Fruit fly (Drosophila melanogaster) whole organism, adult: ENCODE measurements around the gene CG10345.

Experiments used
- CG7101 ChIP-seq: fragments of 200-800 bp; sonication (Bioruptor generic); optimal IDR thresholded peaks from 2 replicates; lab custom pipeline; 2018; ENCODE audit warnings: missing biosample characterization, mild to moderate bottlenecking, missing genetic modification characterization, moderate library complexity
- bab1 ChIP-seq: fragments of 200-800 bp; sonication (Bioruptor generic); optimal IDR thresholded peaks from 3 replicates; lab custom pipeline; 2019; ENCODE audit warnings: missing biosample characterization, mild to moderate bottlenecking, missing genetic modification characterization, moderate library complexity

dm6 chr3R:16583605-16584004, 21.1 kb downstream of the CG10345 start, which contains the start of gene Scp2:
- TF ChIP-seq bab1 (no peak), CG7101 (tag; lab: Kevin White, UChicago) (no peak)
